Fruit fly (Drosophila melanogaster) whole organism, embryonic: ENCODE results near the gene CG6028.

Experiments
- CG13123 ChIP-seq: fragments of 200-800 bp; sonication (Bioruptor generic); optimal IDR thresholded peaks from 2 replicates; lab custom pipeline; 2016; ENCODE audit warnings: missing biosample characterization, missing genetic modification characterization
- CG2889 ChIP-seq: fragments of 200-800 bp; sonication (Bioruptor generic); IDR thresholded peaks from 3 replicates; pipeline ENCODE4 v1.3.6; 2022; ENCODE audit warnings: missing biosample characterization, missing genetic modification characterization
- Rfx ChIP-seq: fragments of 200-800 bp; sonication (Bioruptor generic); IDR thresholded peaks from 2 replicates; pipeline ENCODE4 v1.3.6; 2022; ENCODE audit warnings: missing biosample characterization, missing genetic modification characterization
- fd96Cb ChIP-seq: fragments of 200-800 bp; sonication (Bioruptor generic); optimal IDR thresholded peaks from 2 replicates; lab custom pipeline; 2018; ENCODE audit warnings: missing biosample characterization, mild to moderate bottlenecking, missing genetic modification characterization, moderate library complexity
- kah ChIP-seq: fragments of 200-800 bp; sonication (Bioruptor generic); optimal IDR thresholded peaks from 2 replicates; lab custom pipeline; 2018; ENCODE audit warnings: missing biosample characterization, mild to moderate bottlenecking, missing genetic modification characterization
- klu ChIP-seq: fragments of 200-800 bp; sonication (Bioruptor generic); IDR thresholded peaks from 2 replicates; pipeline ENCODE4 v1.3.6; 2022; ENCODE audit warnings: missing biosample characterization, missing genetic modification characterization
- scrt ChIP-seq: fragments of 200-800 bp; sonication (Bioruptor generic); optimal IDR thresholded peaks from 2 replicates; lab custom pipeline; 2018; ENCODE audit warnings: missing biosample characterization, mild to moderate bottlenecking, missing genetic modification characterization, moderate library complexity
- stc ChIP-seq: fragments of 200-800 bp; sonication (Bioruptor generic); IDR thresholded peaks from 2 replicates; pipeline ENCODE4 v1.3.6; 2022; ENCODE audit warnings: missing biosample characterization, missing genetic modification characterization

- no peak for TF ChIP-seq Rfx
- TF ChIP-seq stc (GFP tag; lab: Robert Waterston, UW): no peak
- no peak for TF ChIP-seq CG13123 (GFP tag; lab: Kevin White, UChicago)
- no peak for TF ChIP-seq CG2889 (GFP tag; lab: Robert Waterston, UW)
- no peak for TF ChIP-seq fd96Cb (tag; lab: Kevin White, UChicago)
- TF ChIP-seq kah (GFP tag; lab: Kevin White, UChicago): no peak
- TF ChIP-seq klu (GFP tag; lab: Robert Waterston, UW): no peak
- no peak for TF ChIP-seq scrt (GFP tag; lab: Kevin White, UChicago)
These were observed 2.4 kb upstream of the CG6028 start for dm6 chr3R:22027743-22028099.
